Fruit fly (Drosophila melanogaster): ENCODE data around the gene Meltrin.

Gene Meltrin

DNA sequence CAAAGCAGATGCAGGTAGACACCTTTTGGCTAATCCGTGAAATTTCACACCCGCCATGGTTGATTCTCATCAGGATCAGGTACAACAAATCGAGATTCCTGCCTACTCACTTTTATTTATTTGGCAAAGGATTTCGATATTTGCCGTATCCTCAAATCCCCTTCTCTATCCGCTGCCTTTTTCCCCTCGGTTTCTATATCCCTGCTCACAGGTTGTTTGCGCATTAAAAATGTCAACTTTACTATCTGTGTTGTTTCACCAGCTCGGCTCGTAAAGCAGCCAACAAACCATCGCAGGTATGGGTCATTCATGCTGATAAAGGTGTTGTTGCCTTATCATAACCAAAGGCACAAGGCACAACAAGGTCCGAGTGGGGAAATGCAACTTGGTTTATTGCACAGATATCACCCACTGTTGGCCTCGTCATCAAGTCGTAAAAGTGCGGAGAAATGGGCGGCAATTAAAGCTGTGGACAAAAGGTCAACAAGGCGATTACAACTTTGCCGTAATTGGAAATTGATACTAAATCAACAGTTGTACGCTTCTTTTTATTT lies 16.9 kb downstream of the Meltrin start (continued):
- TF ChIP-seq CG2889 (GFP tag; IDR thresholded peaks at IDR 0.05) (no peak), tap (tag; optimal IDR thresholded peaks at IDR 0.05) (no peak), Blimp-1 (GFP tag; optimal IDR thresholded peaks at IDR 0.05) (peak; percentile 14), gsb (GFP tag; IDR thresholded peaks at IDR 0.05) (no peak), fru (optimal IDR thresholded peaks at IDR 0.05) (no peak), Dip3 (GFP tag; optimal IDR thresholded peaks at IDR 0.05) (no peak), dmrt99B (tag; optimal IDR thresholded peaks at IDR 0.05) (no peak), CG6765 (GFP tag; optimal IDR thresholded peaks at IDR 0.05) (no peak), gcm (GFP tag; optimal IDR thresholded peaks at IDR 0.05) (no peak), Tbp (GFP tag; optimal IDR thresholded peaks at IDR 0.05) (no peak), sima (GFP tag; optimal IDR thresholded peaks at IDR 0.05) (no peak), HLH4C (GFP tag; IDR thresholded peaks at IDR 0.05; ENCODE audit: partially characterized antibody) (no peak), exex (tag; optimal IDR thresholded peaks at IDR 0.05) (no peak), sc (optimal IDR thresholded peaks at IDR 0.05) (no peak), sc (GFP tag; optimal IDR thresholded peaks at IDR 0.05) (no peak), CG15514 (GFP tag; optimal IDR thresholded peaks at IDR 0.05) (no peak), CG32532 (GFP tag; IDR thresholded peaks at IDR 0.05) (no peak), sens (GFP tag) (peak; percentile 63), CG10654 (GFP tag; optimal IDR thresholded peaks at IDR 0.05) (no peak), CG10979 (tag; optimal IDR thresholded peaks at IDR 0.05) (no peak), salm (tag; optimal IDR thresholded peaks at IDR 0.05) (peak; percentile 39), E2f2 (GFP tag; IDR thresholded peaks at IDR 0.05) (no peak), Bteb2 (GFP tag; optimal IDR thresholded peaks at IDR 0.05) (no peak), dan (GFP tag; IDR thresholded peaks at IDR 0.05) (no peak), Dfd (GFP tag; optimal IDR thresholded peaks at IDR 0.05) (no peak), Mrtf (GFP tag; IDR thresholded peaks at IDR 0.05) (no peak), CG8944 (GFP tag; optimal IDR thresholded peaks at IDR 0.05) (no peak), crp (GFP tag; optimal IDR thresholded peaks at IDR 0.05) (no peak), GATAe (GFP tag; conservative IDR thresholded peaks at IDR 0.05) (no peak), CG7839 (tag; optimal IDR thresholded peaks at IDR 0.05) (no peak), Ssrp (tag; optimal IDR thresholded peaks at IDR 0.05) (no peak), CG11723 (GFP tag; optimal IDR thresholded peaks at IDR 0.05) (no peak), CG1529 (GFP tag; optimal IDR thresholded peaks at IDR 0.05) (peak; percentile 8), mld (GFP tag; IDR thresholded peaks at IDR 0.05; ENCODE audit: partially characterized antibody) (no peak), CG9609 (GFP tag; optimal IDR thresholded peaks at IDR 0.05) (no peak), CG8089 (GFP tag; optimal IDR thresholded peaks at IDR 0.05) (no peak), bsh (GFP tag; optimal IDR thresholded peaks at IDR 0.05) (peak in 1 of 2 experiments; percentile 29), Pdp1 (GFP tag; optimal IDR thresholded peaks at IDR 0.05) (peak in 1 of 2 experiments; percentile 27), maf-S (GFP tag; optimal IDR thresholded peaks at IDR 0.05) (no peak), ems (GFP tag; optimal IDR thresholded peaks at IDR 0.05) (no peak), dati (GFP tag; IDR thresholded peaks at IDR 0.05) (no peak), H2.0 (GFP tag; IDR thresholded peaks at IDR 0.05) (no peak), CG18262 (tag; optimal IDR thresholded peaks at IDR 0.05) (no peak), ranshi (GFP tag; IDR thresholded peaks at IDR 0.05) (no peak), lola (GFP tag; optimal IDR thresholded peaks at IDR 0.05) (peak in 1 of 3 experiments; percentile 17), ftz-f1 (GFP tag; optimal IDR thresholded peaks at IDR 0.05) (no peak), gro (GFP tag; optimal IDR thresholded peaks at IDR 0.05) (no peak), pan (optimal IDR thresholded peaks at IDR 0.05) (no peak), pan (GFP tag; optimal IDR thresholded peaks at IDR 0.05 in 1 of 2, IDR thresholded peaks at IDR 0.05 in 1 of 2) (no peak), croc (GFP tag; conservative IDR thresholded peaks at IDR 0.05) (no peak), seq (GFP tag; IDR thresholded peaks at IDR 0.05) (no peak), HHEX (GFP tag; optimal IDR thresholded peaks at IDR 0.05) (no peak)

All from whole organism, embryonic.